Worm (Caenorhabditis elegans) whole organism, young adult: ENCODE results near the gene xbx-5.

Source experiments
- B0035.1 ChIP-seq: sonication (generic microtip); optimal IDR thresholded peaks from 2 replicates; lab custom pipeline; 2016; ENCODE audit warnings: missing genetic modification characterization, mild to moderate bottlenecking, missing compliant biosample characterization, missing genotype, missing genetic modification reagents
- C06A6.2 ChIP-seq: fragments of 200-800 bp; sonication (Bioruptor generic); conservative IDR thresholded peaks from 2 replicates; pipeline ENCODE4 v1.3.6; 2022; ENCODE audit warnings: missing genetic modification characterization, missing compliant biosample characterization
- F10E7.11 ChIP-seq: sonication (generic microtip); optimal IDR thresholded peaks from 2 replicates; lab custom pipeline; 2017; ENCODE audit warnings: mild to moderate bottlenecking, missing genetic modification characterization, moderate library complexity, missing compliant biosample characterization
- F23B12.7 ChIP-seq: sonication (generic microtip); optimal IDR thresholded peaks from 2 replicates; lab custom pipeline; 2017; ENCODE audit warnings: missing genetic modification characterization, mild to moderate bottlenecking, missing compliant biosample characterization, antibody characterized with exemption, moderate library complexity; ENCODE audit not compliant: insufficient read depth
- F37B4.10 ChIP-seq: fragments of 200-800 bp; sonication (Bioruptor generic); IDR thresholded peaks from 2 replicates; pipeline ENCODE4 v1.3.6; 2022; ENCODE audit warnings: missing genetic modification characterization, missing compliant biosample characterization
- F49E8.2 ChIP-seq: sonication (generic microtip); optimal IDR thresholded peaks from 3 replicates; lab custom pipeline; 2017; ENCODE audit warnings: missing genetic modification characterization, mild to moderate bottlenecking, missing compliant biosample characterization, antibody characterized with exemption, moderate library complexity; ENCODE audit not compliant: insufficient read depth
- F52B5.7 ChIP-seq: sonication (generic microtip); optimal IDR thresholded peaks from 2 replicates; lab custom pipeline; 2016; ENCODE audit warnings: mild to moderate bottlenecking, missing genetic modification characterization, missing compliant biosample characterization
- F55B11.4 ChIP-seq: sonication (generic microtip); optimal IDR thresholded peaks from 2 replicates; lab custom pipeline; 2016; ENCODE audit warnings: missing compliant biosample characterization, missing genetic modification characterization, borderline replicate concordance; ENCODE audit not compliant: insufficient read depth
- K11D2.4 ChIP-seq: fragments of 200-800 bp; sonication (Bioruptor generic); IDR thresholded peaks from 2 replicates; pipeline ENCODE4 v1.3.6; 2022; ENCODE audit warnings: missing genetic modification reagents, missing genetic modification characterization, missing compliant biosample characterization
- T07F8.4 ChIP-seq: sonication (generic microtip); optimal IDR thresholded peaks from 2 replicates; lab custom pipeline; 2016; ENCODE audit warnings: mild to moderate bottlenecking, missing genetic modification characterization, moderate library complexity, missing compliant biosample characterization
- Y53F4B.3 ChIP-seq: fragments of 200-800 bp; sonication (Bioruptor generic); IDR thresholded peaks from 2 replicates; pipeline ENCODE4 v1.3.6; 2022; ENCODE audit warnings: missing genetic modification reagents, missing genetic modification characterization, missing compliant biosample characterization
- Y95B8A.8 ChIP-seq: fragments of 200-800 bp; sonication (Bioruptor generic); IDR thresholded peaks from 2 replicates; pipeline ENCODE4 v1.3.6; 2022; ENCODE audit warnings: missing genetic modification reagents, missing genetic modification characterization, missing compliant biosample characterization
- ZK185.1 ChIP-seq: sonication (generic microtip); optimal IDR thresholded peaks from 2 replicates; lab custom pipeline; 2016; ENCODE audit warnings: mild to moderate bottlenecking, missing genetic modification characterization, missing compliant biosample characterization; ENCODE audit not compliant: poor library complexity, severe bottlenecking
- akir-1 ChIP-seq: fragments of 200-800 bp; sonication (Bioruptor generic); optimal IDR thresholded peaks from 2 replicates; lab custom pipeline; 2018; ENCODE audit warnings: mild to moderate bottlenecking, missing genetic modification characterization, moderate library complexity, missing compliant biosample characterization
- attf-3 ChIP-seq: fragments of 200-800 bp; sonication (Bioruptor generic); conservative IDR thresholded peaks from 2 replicates; pipeline ENCODE4 v1.3.6; 2022; ENCODE audit warnings: missing genetic modification reagents, missing genetic modification characterization, missing compliant biosample characterization
- attf-5 ChIP-seq: fragments of 200-800 bp; sonication (Bioruptor generic); optimal IDR thresholded peaks from 2 replicates; lab custom pipeline; 2018; ENCODE audit warnings: mild to moderate bottlenecking, missing genetic modification characterization, missing compliant biosample characterization
- cebp-2 ChIP-seq: fragments of 200-800 bp; sonication (Bioruptor generic); IDR thresholded peaks from 2 replicates; pipeline ENCODE4 v1.3.6; 2022; ENCODE audit warnings: missing genetic modification characterization, missing compliant biosample characterization
- ceh-27 ChIP-seq: fragments of 200-800 bp; sonication (Bioruptor generic); optimal IDR thresholded peaks from 2 replicates; lab custom pipeline; 2018; ENCODE audit warnings: mild to moderate bottlenecking, missing genetic modification characterization, moderate library complexity, missing compliant biosample characterization
- ceh-79 ChIP-seq: sonication (generic microtip); optimal IDR thresholded peaks from 2 replicates; lab custom pipeline; 2017; ENCODE audit warnings: mild to moderate bottlenecking, missing genetic modification characterization, missing compliant biosample characterization
- ceh-91 ChIP-seq: fragments of 200-800 bp; sonication (Bioruptor generic); IDR thresholded peaks from 2 replicates; pipeline ENCODE4 v1.3.6; 2022; ENCODE audit warnings: missing genetic modification reagents, missing genetic modification characterization, missing compliant biosample characterization
- chd-7 ChIP-seq: sonication (generic microtip); optimal IDR thresholded peaks from 2 replicates; lab custom pipeline; 2016; ENCODE audit warnings: mild to moderate bottlenecking, missing genetic modification characterization, moderate library complexity, missing compliant biosample characterization
- die-1 ChIP-seq: sonication (generic microtip); optimal IDR thresholded peaks from 2 replicates; lab custom pipeline; 2016; ENCODE audit warnings: missing genotype, mild to moderate bottlenecking, missing genetic modification characterization, missing compliant biosample characterization
- dpl-1 ChIP-seq: fragments of 150-350 bp; optimal IDR thresholded peaks from 2 replicates; lab custom pipeline; 2014; ENCODE audit warnings: missing biosample characterization, missing genetic modification reagents, missing genetic modification characterization
- egl-18 ChIP-seq: fragments of 200-800 bp; sonication (Bioruptor generic); IDR thresholded peaks from 2 replicates; pipeline ENCODE4 v1.3.6; 2022; ENCODE audit warnings: missing genetic modification reagents, missing genetic modification characterization, missing compliant biosample characterization
- fkh-3 ChIP-seq: sonication (generic microtip); optimal IDR thresholded peaks from 2 replicates; lab custom pipeline; 2016; ENCODE audit warnings: mild to moderate bottlenecking, missing genetic modification characterization, missing compliant biosample characterization
- gei-17 ChIP-seq: fragments of 200-800 bp; sonication (Bioruptor generic); optimal IDR thresholded peaks from 2 replicates; lab custom pipeline; 2018; ENCODE audit warnings: mild to moderate bottlenecking, missing genetic modification characterization, missing compliant biosample characterization
- hlh-12 ChIP-seq: sonication (generic microtip); optimal IDR thresholded peaks from 2 replicates; lab custom pipeline; 2016; ENCODE audit warnings: missing genetic modification characterization, missing compliant biosample characterization
- hmg-20 ChIP-seq: fragments of 200-800 bp; sonication (Bioruptor generic); IDR thresholded peaks from 2 replicates; pipeline ENCODE4 v1.3.6; 2022; ENCODE audit warnings: missing genetic modification reagents, missing genetic modification characterization, missing compliant biosample characterization
- lin-26 ChIP-seq: fragments of 200-800 bp; sonication (Bioruptor generic); IDR thresholded peaks from 2 replicates; pipeline ENCODE4 v1.3.6; 2022; ENCODE audit warnings: missing genetic modification reagents, missing genetic modification characterization, missing compliant biosample characterization
- lin-40 ChIP-seq: sonication (generic microtip); optimal IDR thresholded peaks from 2 replicates; lab custom pipeline; 2016; ENCODE audit warnings: missing genetic modification characterization, mild to moderate bottlenecking, missing compliant biosample characterization, missing genotype, missing genetic modification reagents
- lin-54 ChIP-seq: fragments of 200-800 bp; sonication (Bioruptor generic); optimal IDR thresholded peaks from 2 replicates; lab custom pipeline; 2018; ENCODE audit warnings: mild to moderate bottlenecking, missing genetic modification characterization, missing compliant biosample characterization
- mel-28 ChIP-seq: sonication (generic microtip); optimal IDR thresholded peaks from 2 replicates; lab custom pipeline; 2016; ENCODE audit warnings: borderline replicate concordance, mild to moderate bottlenecking, missing genetic modification characterization, missing compliant biosample characterization
- nfya-1 ChIP-seq: sonication (generic microtip); optimal IDR thresholded peaks from 2 replicates; lab custom pipeline; 2017; ENCODE audit warnings: antibody characterized with exemption, missing compliant biosample characterization, missing genetic modification characterization, borderline replicate concordance; ENCODE audit not compliant: insufficient read depth
- nfya-2 ChIP-seq: fragments of 200-800 bp; sonication (Bioruptor generic); IDR thresholded peaks from 2 replicates; pipeline ENCODE4 v1.3.6; 2022; ENCODE audit warnings: missing genetic modification reagents, missing genetic modification characterization, missing compliant biosample characterization
- nhr-80 ChIP-seq: sonication (generic microtip); optimal IDR thresholded peaks from 2 replicates; lab custom pipeline; 2016; ENCODE audit warnings: missing genetic modification characterization, missing compliant biosample characterization
- nhr-90 ChIP-seq: sonication (generic microtip); optimal IDR thresholded peaks from 2 replicates; lab custom pipeline; 2016; ENCODE audit warnings: missing genotype, mild to moderate bottlenecking, missing genetic modification characterization, missing compliant biosample characterization
- rcor-1 ChIP-seq: fragments of 200-800 bp; sonication (Bioruptor generic); IDR thresholded peaks from 2 replicates; pipeline ENCODE4 v1.3.6; 2022; ENCODE audit warnings: missing genetic modification reagents, missing genetic modification characterization, missing compliant biosample characterization
- rpc-1 ChIP-seq, 2 experiments: fragments of 150-350 bp in 1 of 2; sonication (generic microtip) in 1 of 2; optimal IDR thresholded peaks; 2 replicates each; lab custom pipeline; 2014 to 2018; ENCODE audit warnings: missing biosample characterization in 1 of 2, missing genetic modification characterization in 1 of 2, missing genetic modification reagents in 1 of 2, missing genotype in 1 of 2
- snpc-3.4 ChIP-seq: sonication (generic microtip); optimal IDR thresholded peaks from 2 replicates; lab custom pipeline; 2017; ENCODE audit warnings: missing genetic modification characterization, mild to moderate bottlenecking, missing compliant biosample characterization, antibody characterized with exemption, moderate library complexity, missing genotype, missing genetic modification reagents
- snpc-4 ChIP-seq, 5 experiments: fragments of 150-350 bp in 1 of 5; sonication (generic microtip) in 4 of 5; optimal IDR thresholded peaks; 2 replicates each; lab custom pipeline; 2014 to 2018; ENCODE audit warnings: missing genetic modification characterization in 5 of 5, missing biosample characterization in 3 of 5, antibody characterized with exemption in 2 of 5, mild to moderate bottlenecking in 2 of 5, missing compliant biosample characterization in 2 of 5, missing genotype in 2 of 5, moderate library complexity in 2 of 5, missing genetic modification reagents in 1 of 5
- somi-1 ChIP-seq: fragments of 200-800 bp; sonication (Bioruptor generic); optimal IDR thresholded peaks from 2 replicates; lab custom pipeline; 2018; ENCODE audit warnings: mild to moderate bottlenecking, missing genetic modification characterization, missing compliant biosample characterization
- tbp1 ChIP-seq: fragments of 200-800 bp; sonication (Bioruptor generic); optimal IDR thresholded peaks from 2 replicates; lab custom pipeline; 2018; ENCODE audit warnings: mild to moderate bottlenecking, missing genetic modification characterization, missing compliant biosample characterization
- tlf-1 ChIP-seq: fragments of 200-800 bp; sonication (Bioruptor generic); optimal IDR thresholded peaks from 2 replicates; lab custom pipeline; 2018; ENCODE audit warnings: mild to moderate bottlenecking, missing genetic modification characterization, missing compliant biosample characterization
- xnd-1 ChIP-seq: sonication (generic microtip); optimal IDR thresholded peaks from 2 replicates; lab custom pipeline; 2016; ENCODE audit warnings: missing genotype, missing genetic modification reagents, missing genetic modification characterization, missing compliant biosample characterization
- zim-3 ChIP-seq: sonication (generic microtip); optimal IDR thresholded peaks from 2 replicates; lab custom pipeline; 2017; ENCODE audit warnings: mild to moderate bottlenecking, missing genetic modification characterization, moderate library complexity, missing compliant biosample characterization
- ztf-25 ChIP-seq: fragments of 200-800 bp; sonication (Bioruptor generic); IDR thresholded peaks from 2 replicates; pipeline ENCODE4 v1.3.6; 2022; ENCODE audit warnings: missing genetic modification reagents, missing genetic modification characterization, missing compliant biosample characterization
- ztf-28 ChIP-seq: fragments of 200-800 bp; sonication (Bioruptor generic); IDR thresholded peaks from 2 replicates; pipeline ENCODE4 v1.3.6; 2022; ENCODE audit warnings: missing genetic modification reagents, missing genetic modification characterization, missing compliant biosample characterization

The xbx-5 gene

ce11 chrIII:3820134-3820533 lies 15.9 kb upstream of the xbx-5 start (continued):
- no peak for TF ChIP-seq B0035.1 (tag; lab: Kevin White, UChicago)
- TF ChIP-seq chd-7 (tag; lab: Kevin White, UChicago), result no peak
- TF ChIP-seq T07F8.4 (tag; lab: Kevin White, UChicago), result no peak
- TF ChIP-seq hmg-20 (GFP tag; lab: Robert Waterston, UW), result no peak
- no peak for TF ChIP-seq F23B12.7 (tag; lab: Kevin White, UChicago)
- peak; percentile 36 for TF ChIP-seq lin-54 (GFP tag; lab: Kevin White, UChicago)
- TF ChIP-seq snpc-4 (GFP tag; optimal IDR thresholded peaks at IDR 0.05; lab: Kevin White, UChicago), result no peak
- peak in 3 of 4 experiments; percentile 8 to 67 (median 36) for TF ChIP-seq snpc-4 (tag; optimal IDR thresholded peaks at IDR 0.05; lab: Kevin White, UChicago)
- TF ChIP-seq ceh-27 (GFP tag; lab: Kevin White, UChicago), result peak; percentile 45
- TF ChIP-seq egl-18 (GFP tag; lab: Robert Waterston, UW), result no peak
- no peak for TF ChIP-seq zim-3 (tag; lab: Kevin White, UChicago)
- TF ChIP-seq rpc-1 (optimal IDR thresholded peaks at IDR 0.05; lab: Kevin White, UChicago), result no peak
- TF ChIP-seq rpc-1 (tag; optimal IDR thresholded peaks at IDR 0.05; lab: Kevin White, UChicago), result no peak
- TF ChIP-seq tlf-1 (GFP tag; lab: Kevin White, UChicago), result no peak
- TF ChIP-seq dpl-1, result no peak
- TF ChIP-seq gei-17 (GFP tag; lab: Kevin White, UChicago), result no peak
- no peak for TF ChIP-seq ztf-25 (GFP tag; lab: Robert Waterston, UW)
- no peak for TF ChIP-seq snpc-3.4
- TF ChIP-seq K11D2.4 (GFP tag; lab: Robert Waterston, UW), result no peak
- no peak for TF ChIP-seq mel-28 (tag; lab: Kevin White, UChicago)
- TF ChIP-seq rcor-1 (GFP tag; lab: Robert Waterston, UW), result peak; percentile 48
- no peak for TF ChIP-seq somi-1 (GFP tag; lab: Kevin White, UChicago)
- no peak for TF ChIP-seq akir-1
- no peak for TF ChIP-seq cebp-2
- no peak for TF ChIP-seq lin-26 (GFP tag; lab: Robert Waterston, UW)
- TF ChIP-seq F37B4.10, result no peak
- TF ChIP-seq ZK185.1, result no peak
- no peak for TF ChIP-seq nfya-2
- peak; percentile 77 for TF ChIP-seq nhr-80
- TF ChIP-seq attf-3, result 0 out of 2 replicates have a peak, but pooled peaks have one; percentile 23
- TF ChIP-seq hlh-12 (tag; lab: Kevin White, UChicago), result no peak
- no peak for TF ChIP-seq Y95B8A.8 (GFP tag; lab: Robert Waterston, UW)
- no peak for TF ChIP-seq F55B11.4
- TF ChIP-seq C06A6.2, result 0 out of 2 replicates have a peak, but pooled peaks have one; percentile 26
- no peak for TF ChIP-seq F52B5.7 (tag; lab: Kevin White, UChicago)
- no peak for TF ChIP-seq tbp1
- no peak for TF ChIP-seq Y53F4B.3 (GFP tag; lab: Robert Waterston, UW)
- no peak for TF ChIP-seq die-1 (tag; lab: Kevin White, UChicago)
- TF ChIP-seq F49E8.2, result no peak
- no peak for TF ChIP-seq nhr-90
- no peak for TF ChIP-seq ztf-28 (GFP tag; lab: Robert Waterston, UW)
- TF ChIP-seq fkh-3 (tag; lab: Kevin White, UChicago), result no peak
- TF ChIP-seq ceh-91, result no peak
- no peak for TF ChIP-seq lin-40 (tag; lab: Kevin White, UChicago)
- no peak for TF ChIP-seq nfya-1 (tag; lab: Kevin White, UChicago)
- peak; percentile 82 for TF ChIP-seq attf-5 (GFP tag; lab: Kevin White, UChicago)
- no peak for TF ChIP-seq ceh-79
- TF ChIP-seq xnd-1, result no peak
- TF ChIP-seq F10E7.11 (tag; lab: Kevin White, UChicago), result no peak
